Worm (Caenorhabditis elegans) whole organism, L1 larva: Measurements from ENCODE around the gene Y75B12B.13.

Experiments used
- C34B4.2 ChIP-seq: sonication (generic microtip); optimal IDR thresholded peaks from 2 replicates; lab custom pipeline; 2017; ENCODE audit warnings: mild to moderate bottlenecking, missing genetic modification characterization, missing compliant biosample characterization
- aha-1 ChIP-seq: fragments of 150-350 bp; optimal IDR thresholded peaks from 2 replicates; lab custom pipeline; 2014; ENCODE audit warnings: missing biosample characterization, missing genetic modification characterization
- alr-1 ChIP-seq: fragments of 200-800 bp; sonication (Bioruptor generic); optimal IDR thresholded peaks from 2 replicates; lab custom pipeline; 2018; ENCODE audit warnings: borderline replicate concordance, mild to moderate bottlenecking, missing genetic modification characterization, missing compliant biosample characterization
- aly-2 ChIP-seq: fragments of 150-350 bp; optimal IDR thresholded peaks from 2 replicates; lab custom pipeline; 2014; ENCODE audit warnings: missing biosample characterization, missing genetic modification characterization
- blmp-1 ChIP-seq: fragments of 150-350 bp; optimal IDR thresholded peaks from 2 replicates; lab custom pipeline; 2014; ENCODE audit warnings: missing biosample characterization, missing genetic modification characterization
- ceh-63 ChIP-seq: fragments of 200-800 bp; sonication (Bioruptor generic); optimal IDR thresholded peaks from 2 replicates; lab custom pipeline; 2018; ENCODE audit warnings: mild to moderate bottlenecking, missing genetic modification characterization, missing compliant biosample characterization
- ceh-8 ChIP-seq: fragments of 200-800 bp; sonication (Bioruptor generic); optimal IDR thresholded peaks from 2 replicates; lab custom pipeline; 2018; ENCODE audit warnings: mild to moderate bottlenecking, missing genetic modification characterization, moderate library complexity, missing compliant biosample characterization
- ceh-82 ChIP-seq, 3 experiments: fragments of 150-350 bp in 1 of 3; sonication (generic microtip) in 2 of 3; optimal IDR thresholded peaks; 2 replicates each; lab custom pipeline; 2014 to 2017; ENCODE audit warnings: missing biosample characterization in 3 of 3, missing genetic modification characterization in 3 of 3
- ceh-90 ChIP-seq: sonication (generic microtip); optimal IDR thresholded peaks from 2 replicates; lab custom pipeline; 2016; ENCODE audit warnings: missing genetic modification characterization, missing compliant biosample characterization
- ces-1 ChIP-seq: fragments of 150-350 bp; optimal IDR thresholded peaks from 2 replicates; lab custom pipeline; 2014; ENCODE audit warnings: missing biosample characterization, missing genetic modification reagents, missing genetic modification characterization
- efl-1 ChIP-seq, 4 experiments: fragments of 150-350 bp; optimal IDR thresholded peaks in 3 of 4; peaks in 1 of 4; 1 replicate in 1 of 4; 2 replicates in 3 of 4; lab custom pipeline; 2014; ENCODE audit warnings: missing biosample characterization in 2 of 4, missing genetic modification characterization in 2 of 4, missing genetic modification reagents in 2 of 4
- elt-2 ChIP-seq: sonication (generic microtip); optimal IDR thresholded peaks from 2 replicates; lab custom pipeline; 2016; ENCODE audit warnings: missing genetic modification characterization, mild to moderate bottlenecking, inconsistent platforms, missing compliant biosample characterization, missing genetic modification reagents
- elt-3 ChIP-seq, 6 experiments: fragments of 150-350 bp in 1 of 6; sonication (generic microtip); optimal IDR thresholded peaks; 2 replicates each; lab custom pipeline; 2017 to 2018; ENCODE audit warnings: missing biosample characterization in 6 of 6, missing genetic modification characterization in 6 of 6, inconsistent platforms in 1 of 6
- ets-5 ChIP-seq: fragments of 200-800 bp; sonication (Bioruptor generic); IDR thresholded peaks from 2 replicates; pipeline ENCODE4 v1.3.6; 2022; ENCODE audit warnings: missing genetic modification characterization, missing compliant biosample characterization
- fkh-8 ChIP-seq: sonication (generic microtip); optimal IDR thresholded peaks from 2 replicates; lab custom pipeline; 2016; ENCODE audit warnings: mild to moderate bottlenecking, missing genetic modification characterization, missing compliant biosample characterization
- fos-1 ChIP-seq: fragments of 150-350 bp; optimal IDR thresholded peaks from 2 replicates; lab custom pipeline; 2014; ENCODE audit warnings: missing biosample characterization, missing genetic modification characterization
- grh-1 ChIP-seq: fragments of 200-800 bp; sonication (Bioruptor generic); IDR thresholded peaks from 2 replicates; pipeline ENCODE4 v1.3.6; 2022; ENCODE audit warnings: missing genetic modification reagents, missing genetic modification characterization, missing compliant biosample characterization
- hlh-17 ChIP-seq: fragments of 200-800 bp; sonication (Bioruptor generic); optimal IDR thresholded peaks from 2 replicates; lab custom pipeline; 2018; ENCODE audit warnings: missing genetic modification characterization, mild to moderate bottlenecking, missing compliant biosample characterization, moderate library complexity, borderline replicate concordance
- hpl-2 ChIP-seq: fragments of 150-350 bp; optimal IDR thresholded peaks from 2 replicates; lab custom pipeline; 2014; ENCODE audit warnings: missing biosample characterization, missing genetic modification reagents, missing genetic modification characterization
- irx-1 ChIP-seq: sonication (generic microtip); optimal IDR thresholded peaks from 2 replicates; lab custom pipeline; 2016; ENCODE audit warnings: missing genetic modification characterization, missing compliant biosample characterization
- isw-1 ChIP-seq: fragments of 200-800 bp; sonication (Bioruptor generic); IDR thresholded peaks from 2 replicates; pipeline ENCODE4 v1.3.6; 2022; ENCODE audit warnings: missing genetic modification characterization, missing compliant biosample characterization
- jun-1 ChIP-seq: fragments of 150-350 bp; optimal IDR thresholded peaks from 2 replicates; lab custom pipeline; 2014; ENCODE audit warnings: missing biosample characterization, missing genetic modification reagents, missing genetic modification characterization
- lin-13 ChIP-seq: fragments of 150-350 bp; optimal IDR thresholded peaks from 2 replicates; lab custom pipeline; 2014; ENCODE audit warnings: missing biosample characterization, missing genetic modification reagents, missing genetic modification characterization
- lin-14 ChIP-seq: fragments of 200-800 bp; sonication (Bioruptor generic); optimal IDR thresholded peaks from 2 replicates; lab custom pipeline; 2018; ENCODE audit warnings: mild to moderate bottlenecking, missing genetic modification characterization, moderate library complexity, missing compliant biosample characterization
- lin-15B ChIP-seq: fragments of 150-350 bp; sonication (generic microtip); optimal IDR thresholded peaks from 3 replicates; lab custom pipeline; 2014; ENCODE audit warnings: missing biosample characterization, missing genetic modification characterization
- lin-35 ChIP-seq, 2 experiments: fragments of 150-350 bp; optimal IDR thresholded peaks; 2 replicates each; lab custom pipeline; 2014; ENCODE audit warnings: missing biosample characterization in 2 of 2, missing genetic modification characterization in 2 of 2, missing genetic modification reagents in 2 of 2
- lin-39 ChIP-seq: fragments of 150-350 bp; optimal IDR thresholded peaks from 2 replicates; lab custom pipeline; 2014; ENCODE audit warnings: missing biosample characterization, missing genetic modification reagents, missing genetic modification characterization
- lsy-2 ChIP-seq, 2 experiments: fragments of 150-350 bp; optimal IDR thresholded peaks; 2 replicates each; lab custom pipeline; 2014; ENCODE audit warnings: missing biosample characterization in 2 of 2, missing genetic modification characterization in 2 of 2
- mdl-1 ChIP-seq, 2 experiments: fragments of 150-350 bp; optimal IDR thresholded peaks; 2 replicates each; lab custom pipeline; 2014 to 2017; ENCODE audit warnings: missing biosample characterization in 2 of 2, missing genetic modification characterization in 2 of 2, inconsistent platforms in 1 of 2
- mef-2 ChIP-seq: fragments of 150-350 bp; optimal IDR thresholded peaks from 2 replicates; lab custom pipeline; 2014; ENCODE audit warnings: missing biosample characterization, missing genetic modification characterization
- mep-1 ChIP-seq: fragments of 150-350 bp; optimal IDR thresholded peaks from 2 replicates; lab custom pipeline; 2014; ENCODE audit warnings: missing biosample characterization, missing genetic modification characterization
- nhr-11 ChIP-seq: fragments of 150-350 bp; optimal IDR thresholded peaks from 2 replicates; lab custom pipeline; 2014; ENCODE audit warnings: missing biosample characterization, missing genetic modification characterization
- nhr-12 ChIP-seq: sonication (generic microtip); optimal IDR thresholded peaks from 2 replicates; lab custom pipeline; 2017; ENCODE audit warnings: missing biosample characterization, missing genetic modification characterization
- nhr-20 ChIP-seq: sonication (generic microtip); optimal IDR thresholded peaks from 2 replicates; lab custom pipeline; 2016; ENCODE audit warnings: mild to moderate bottlenecking, missing genetic modification characterization, missing compliant biosample characterization
- nhr-237 ChIP-seq: fragments of 150-350 bp; optimal IDR thresholded peaks from 2 replicates; lab custom pipeline; 2014; ENCODE audit warnings: missing biosample characterization, missing genetic modification characterization
- nhr-47 ChIP-seq: sonication (generic microtip); optimal IDR thresholded peaks from 2 replicates; lab custom pipeline; 2016; ENCODE audit warnings: mild to moderate bottlenecking, missing genetic modification characterization, moderate library complexity, missing compliant biosample characterization
- nhr-77 ChIP-seq: fragments of 150-350 bp; optimal IDR thresholded peaks from 2 replicates; lab custom pipeline; 2014; ENCODE audit warnings: missing biosample characterization, missing genetic modification characterization
- pag-3 ChIP-seq: sonication (generic microtip); optimal IDR thresholded peaks from 2 replicates; lab custom pipeline; 2017; ENCODE audit warnings: missing genetic modification characterization, mild to moderate bottlenecking, missing compliant biosample characterization, antibody characterized with exemption, borderline replicate concordance; ENCODE audit not compliant: insufficient read depth
- pqm-1 ChIP-seq: sonication (generic microtip); optimal IDR thresholded peaks from 3 replicates; lab custom pipeline; 2017; ENCODE audit warnings: missing biosample characterization, missing genetic modification characterization
- rnt-1 ChIP-seq: sonication (generic microtip); optimal IDR thresholded peaks from 2 replicates; lab custom pipeline; 2016; ENCODE audit warnings: mild to moderate bottlenecking, missing genetic modification characterization, moderate library complexity, missing compliant biosample characterization
- skn-1 ChIP-seq: fragments of 150-350 bp; optimal IDR thresholded peaks from 2 replicates; lab custom pipeline; 2014; ENCODE audit warnings: missing biosample characterization, missing genetic modification characterization
- snpc-4 ChIP-seq: fragments of 150-350 bp; optimal IDR thresholded peaks from 2 replicates; lab custom pipeline; 2014; ENCODE audit warnings: missing biosample characterization, missing genetic modification characterization
- sox-4 ChIP-seq: sonication (generic microtip); optimal IDR thresholded peaks from 2 replicates; lab custom pipeline; 2016; ENCODE audit warnings: missing genetic modification characterization, missing compliant biosample characterization
- swsn-7 ChIP-seq: sonication (generic microtip); optimal IDR thresholded peaks from 2 replicates; lab custom pipeline; 2016; ENCODE audit warnings: missing genetic modification characterization, missing compliant biosample characterization
- tlp-1 ChIP-seq: fragments of 150-350 bp; optimal IDR thresholded peaks from 2 replicates; lab custom pipeline; 2014; ENCODE audit warnings: missing biosample characterization, missing genetic modification characterization
- unc-130 ChIP-seq: fragments of 150-350 bp; optimal IDR thresholded peaks from 2 replicates; lab custom pipeline; 2017; ENCODE audit warnings: missing biosample characterization, missing genetic modification characterization, inconsistent platforms
- unc-98 ChIP-seq: fragments of 200-800 bp; sonication (Bioruptor generic); IDR thresholded peaks from 2 replicates; pipeline ENCODE4 v1.3.6; 2022; ENCODE audit warnings: missing genetic modification characterization, missing compliant biosample characterization
- vab-15 ChIP-seq: sonication (generic microtip); optimal IDR thresholded peaks from 2 replicates; lab custom pipeline; 2017; ENCODE audit warnings: missing genotype, mild to moderate bottlenecking, missing genetic modification characterization, missing compliant biosample characterization
- zag-1 ChIP-seq: fragments of 150-350 bp; optimal IDR thresholded peaks from 2 replicates; lab custom pipeline; 2014; ENCODE audit warnings: missing biosample characterization, missing genetic modification characterization
- ztf-4 ChIP-seq: fragments of 150-350 bp; optimal IDR thresholded peaks from 2 replicates; lab custom pipeline; 2014; ENCODE audit warnings: missing biosample characterization, missing genetic modification characterization

Gene Y75B12B.13

ce11 chrV:15187083-15188057 is 6.4 kb downstream of the Y75B12B.13 start, which contains the start of the genes cyn-7 and bath-36:
Gene cyn-7, minus strand, starts transcription at chrV:15187378.
Gene bath-36, plus strand, starts transcription at chrV:15187888.
- TF ChIP-seq ceh-8 (GFP tag; lab: Kevin White, UChicago) (no peak), vab-15 (tag; lab: Kevin White, UChicago) (no peak), rnt-1 (tag; lab: Kevin White, UChicago) (peak; percentile 70), isw-1 (GFP tag; lab: Robert Waterston, UW) (peak; percentile 67), efl-1 (optimal IDR thresholded peaks at IDR 0.05; lab: Kevin White, UChicago) (peak; percentile 75 to 84), efl-1 (GFP tag; optimal IDR thresholded peaks at IDR 0.05 in 1 of 2; lab: Kevin White, UChicago) (peak; percentile 82 to 98), nhr-11 (tag; lab: Kevin White, UChicago) (peak; percentile 31), elt-3 (tag; optimal IDR thresholded peaks at IDR 0.05; lab: Kevin White, UChicago) (peak in 2 of 6 experiments; percentile 81 to 92), pqm-1 (tag; lab: Kevin White, UChicago) (no peak), tlp-1 (tag; lab: Kevin White, UChicago) (no peak), lin-13 (GFP tag; lab: Kevin White, UChicago) (peak; percentile 7), grh-1 (GFP tag; lab: Robert Waterston, UW) (peak; percentile 69), alr-1 (no peak), zag-1 (tag; lab: Kevin White, UChicago) (no peak), nhr-12 (no peak), swsn-7 (tag; lab: Kevin White, UChicago) (peak; percentile 90), mep-1 (tag; lab: Kevin White, UChicago) (peak; percentile 85), pag-3 (peak; percentile 18), fkh-8 (tag; lab: Kevin White, UChicago) (peak; percentile 86), blmp-1 (tag; lab: Kevin White, UChicago) (peak; percentile 98), ceh-63 (no peak), nhr-47 (peak; percentile 90), hpl-2 (GFP tag; lab: Kevin White, UChicago) (no peak), C34B4.2 (no peak), lin-14 (GFP tag; lab: Kevin White, UChicago) (peak; percentile 93), nhr-237 (tag; lab: Kevin White, UChicago) (no peak), irx-1 (tag; lab: Kevin White, UChicago) (peak; percentile 69), lin-35 (GFP tag; optimal IDR thresholded peaks at IDR 0.05; lab: Kevin White, UChicago) (peak; percentile 83 to 84), nhr-20 (tag; lab: Kevin White, UChicago) (peak; percentile 92), mdl-1 (tag; optimal IDR thresholded peaks at IDR 0.05; lab: Kevin White, UChicago) (peak in 1 of 2 experiments; percentile 71), snpc-4 (tag; lab: Kevin White, UChicago) (peak; percentile 40), ets-5 (GFP tag; lab: Robert Waterston, UW) (no peak), lsy-2 (tag; optimal IDR thresholded peaks at IDR 0.05; lab: Kevin White, UChicago) (peak; percentile 76 to 81), lin-39 (tag; lab: Kevin White, UChicago) (peak; percentile 55), fos-1 (tag; lab: Kevin White, UChicago) (peak; percentile 40), unc-130 (tag; lab: Kevin White, UChicago) (peak; percentile 62), skn-1 (tag; lab: Kevin White, UChicago) (peak; percentile 55), nhr-77 (no peak), ceh-82 (tag; optimal IDR thresholded peaks at IDR 0.05; lab: Kevin White, UChicago) (peak; percentile 58 to 76 (median 71)), sox-4 (tag; lab: Kevin White, UChicago) (peak; percentile 30), aly-2 (no peak), unc-98 (GFP tag; lab: Robert Waterston, UW) (no peak), elt-2 (peak; percentile 74), ces-1 (GFP tag; lab: Kevin White, UChicago) (no peak), hlh-17 (GFP tag; lab: Kevin White, UChicago) (no peak), ztf-4 (tag; lab: Kevin White, UChicago) (peak; percentile 30), aha-1 (tag; lab: Kevin White, UChicago) (no peak), jun-1 (tag; lab: Kevin White, UChicago) (peak; percentile 75), mef-2 (tag; lab: Kevin White, UChicago) (peak; percentile 1), lin-15B (tag; lab: Kevin White, UChicago) (peak; percentile 58), ceh-90 (no peak)
